Worm (Caenorhabditis elegans) whole organism, L4 larva: ENCODE measurements around the gene C14A4.12.

Experiments
- F10B5.3 ChIP-seq: sonication (generic microtip); optimal IDR thresholded peaks from 2 replicates; lab custom pipeline; 2016; ENCODE audit warnings: mild to moderate bottlenecking, missing genetic modification characterization, missing compliant biosample characterization
- F44E2.7 ChIP-seq: fragments of 200-800 bp; sonication (Bioruptor generic); IDR thresholded peaks from 2 replicates; pipeline ENCODE4 v2.1.2; 2022; ENCODE audit warnings: missing genetic modification characterization, missing compliant biosample characterization
- R02D3.7 ChIP-seq: fragments of 150-350 bp; sonication (generic microtip); optimal IDR thresholded peaks from 3 replicates; lab custom pipeline; 2014; ENCODE audit warnings: missing biosample characterization, missing genetic modification characterization
- T26A8.4 ChIP-seq: fragments of 200-800 bp; sonication (Bioruptor generic); IDR thresholded peaks from 2 replicates; pipeline ENCODE4 v1.3.6; 2022; ENCODE audit warnings: missing genetic modification characterization, missing compliant biosample characterization
- Y5F2A.4 ChIP-seq: fragments of 200-800 bp; sonication (Bioruptor generic); optimal IDR thresholded peaks from 2 replicates; lab custom pipeline; 2018; ENCODE audit warnings: mild to moderate bottlenecking, missing genetic modification characterization, missing compliant biosample characterization
- Y75B8A.6 ChIP-seq: fragments of 200-800 bp; sonication (Bioruptor generic); IDR thresholded peaks from 2 replicates; pipeline ENCODE4 v1.3.6; 2022; ENCODE audit warnings: missing genetic modification reagents, missing genetic modification characterization, missing compliant biosample characterization
- ZK337.2 ChIP-seq: fragments of 200-800 bp; sonication (Bioruptor generic); IDR thresholded peaks from 2 replicates; pipeline ENCODE4 v1.3.6; 2022; ENCODE audit warnings: missing genetic modification reagents, missing genetic modification characterization, missing compliant biosample characterization
- aha-1 ChIP-seq: fragments of 150-350 bp; peaks from one replicate; lab custom pipeline; 2014; ENCODE audit warnings: missing biosample characterization, missing genetic modification characterization
- aly-2 ChIP-seq: sonication (generic microtip); optimal IDR thresholded peaks from 2 replicates; lab custom pipeline; 2018; ENCODE audit warnings: missing biosample characterization, missing genetic modification characterization
- ama-1 ChIP-seq: fragments of 150-350 bp; optimal IDR thresholded peaks from 2 replicates; lab custom pipeline; 2014; ENCODE audit warnings: inconsistent platforms, mixed read lengths
- arid-1 ChIP-seq: fragments of 200-800 bp; sonication (Bioruptor generic); conservative IDR thresholded peaks from 2 replicates; pipeline ENCODE4 v1.3.6; 2022; ENCODE audit warnings: missing genetic modification reagents, missing genetic modification characterization, missing compliant biosample characterization
- ceh-20 ChIP-seq: fragments of 200-800 bp; sonication (Bioruptor generic); IDR thresholded peaks from 2 replicates; pipeline ENCODE4 v1.3.6; 2022; ENCODE audit warnings: missing genetic modification reagents, missing genetic modification characterization, missing compliant biosample characterization
- ceh-28 ChIP-seq: fragments of 150-350 bp; optimal IDR thresholded peaks from 2 replicates; lab custom pipeline; 2014; ENCODE audit warnings: missing biosample characterization, missing genetic modification reagents, missing genetic modification characterization
- ceh-32 ChIP-seq: sonication (generic microtip); optimal IDR thresholded peaks from 2 replicates; lab custom pipeline; 2016; ENCODE audit warnings: mild to moderate bottlenecking, missing genetic modification characterization, missing compliant biosample characterization; ENCODE audit not compliant: poor library complexity
- ceh-62 ChIP-seq: sonication (generic microtip); optimal IDR thresholded peaks from 2 replicates; lab custom pipeline; 2017; ENCODE audit warnings: missing biosample characterization, missing genetic modification characterization
- ces-1 ChIP-seq: fragments of 150-350 bp; sonication (generic microtip); optimal IDR thresholded peaks from 4 replicates; lab custom pipeline; 2014; ENCODE audit warnings: missing biosample characterization, missing genetic modification reagents, missing genetic modification characterization
- daf-19 ChIP-seq: fragments of 200-800 bp; sonication (Bioruptor generic); conservative IDR thresholded peaks from 2 replicates; pipeline ENCODE4 v1.3.6; 2022; ENCODE audit warnings: missing genetic modification characterization, missing compliant biosample characterization
- dmd-6 ChIP-seq: fragments of 200-800 bp; sonication (Bioruptor generic); IDR thresholded peaks from 2 replicates; pipeline ENCODE4 v1.3.6; 2022; ENCODE audit warnings: missing genetic modification reagents, missing genetic modification characterization, missing compliant biosample characterization
- dmd-9 ChIP-seq: fragments of 200-800 bp; sonication (Bioruptor generic); IDR thresholded peaks from 2 replicates; pipeline ENCODE4 v1.3.6; 2022; ENCODE audit warnings: missing genetic modification reagents, missing genetic modification characterization, missing compliant biosample characterization
- egl-27 ChIP-seq: sonication (generic microtip); optimal IDR thresholded peaks from 3 replicates; lab custom pipeline; 2017; ENCODE audit warnings: missing biosample characterization, missing genetic modification reagents, missing genetic modification characterization
- fkh-10 ChIP-seq: fragments of 150-350 bp; optimal IDR thresholded peaks from 2 replicates; lab custom pipeline; 2014; ENCODE audit warnings: missing biosample characterization, missing genetic modification reagents, missing genetic modification characterization
- fos-1 ChIP-seq: fragments of 150-350 bp; optimal IDR thresholded peaks from 2 replicates; lab custom pipeline; 2014; ENCODE audit warnings: missing biosample characterization, missing genetic modification characterization
- gei-8 ChIP-seq: fragments of 200-800 bp; sonication (Bioruptor generic); optimal IDR thresholded peaks from 2 replicates; lab custom pipeline; 2018; ENCODE audit warnings: mild to moderate bottlenecking, missing genetic modification characterization, missing compliant biosample characterization
- hlh-11 ChIP-seq: fragments of 200-800 bp; sonication (Bioruptor generic); optimal IDR thresholded peaks from 2 replicates; lab custom pipeline; 2018; ENCODE audit warnings: mild to moderate bottlenecking, missing genetic modification characterization, missing compliant biosample characterization
- jun-1 ChIP-seq: fragments of 150-350 bp; optimal IDR thresholded peaks from 2 replicates; lab custom pipeline; 2014; ENCODE audit warnings: missing biosample characterization, missing genetic modification reagents, missing genetic modification characterization
- lin-13 ChIP-seq: fragments of 150-350 bp; optimal IDR thresholded peaks from 2 replicates; lab custom pipeline; 2014; ENCODE audit warnings: missing biosample characterization, missing genetic modification reagents, missing genetic modification characterization
- lin-29 ChIP-seq: fragments of 200-800 bp; sonication (Bioruptor generic); IDR thresholded peaks from 2 replicates; pipeline ENCODE4 v1.3.6; 2022; ENCODE audit warnings: missing genetic modification reagents, missing genetic modification characterization, missing compliant biosample characterization
- lin-39 ChIP-seq: fragments of 150-350 bp; optimal IDR thresholded peaks from 2 replicates; lab custom pipeline; 2014; ENCODE audit warnings: missing biosample characterization, missing genetic modification reagents, missing genetic modification characterization
- lir-3 ChIP-seq: sonication (generic microtip); optimal IDR thresholded peaks from 2 replicates; lab custom pipeline; 2016; ENCODE audit warnings: mild to moderate bottlenecking, missing genetic modification characterization, missing compliant biosample characterization
- madf-5 ChIP-seq, 2 experiments: fragments of 200-800 bp; sonication (Bioruptor generic); IDR thresholded peaks; 2 replicates each; pipeline ENCODE4 v1.3.6; 2022; ENCODE audit warnings: missing compliant biosample characterization in 2 of 2, missing genetic modification characterization in 2 of 2
- mdt-29 ChIP-seq: fragments of 200-800 bp; sonication (Bioruptor generic); IDR thresholded peaks from 2 replicates; pipeline ENCODE4 v1.3.6; 2022; ENCODE audit warnings: missing genetic modification reagents, missing genetic modification characterization, missing compliant biosample characterization
- nhr-11 ChIP-seq: fragments of 150-350 bp; optimal IDR thresholded peaks from 2 replicates; lab custom pipeline; 2014; ENCODE audit warnings: missing biosample characterization, missing genetic modification characterization
- nhr-28 ChIP-seq: fragments of 150-350 bp; optimal IDR thresholded peaks from 2 replicates; lab custom pipeline; 2014; ENCODE audit warnings: missing biosample characterization, missing genetic modification characterization
- nhr-41 ChIP-seq: fragments of 200-800 bp; sonication (Bioruptor generic); IDR thresholded peaks from 2 replicates; pipeline ENCODE4 v1.3.6; 2022; ENCODE audit warnings: missing genetic modification reagents, missing genetic modification characterization, missing compliant biosample characterization
- nhr-42 ChIP-seq: fragments of 200-800 bp; sonication (Bioruptor generic); IDR thresholded peaks from 2 replicates; pipeline ENCODE4 v1.3.6; 2022; ENCODE audit warnings: missing genetic modification characterization, missing compliant biosample characterization
- nhr-77 ChIP-seq: fragments of 150-350 bp; optimal IDR thresholded peaks from 2 replicates; lab custom pipeline; 2014; ENCODE audit warnings: missing biosample characterization, missing genetic modification characterization
- pqm-1 ChIP-seq: sonication (generic microtip); optimal IDR thresholded peaks from 2 replicates; lab custom pipeline; 2017; ENCODE audit warnings: missing biosample characterization, missing genetic modification characterization
- spr-1 ChIP-seq: sonication (generic microtip); optimal IDR thresholded peaks from 2 replicates; lab custom pipeline; 2016; ENCODE audit warnings: mild to moderate bottlenecking, missing genetic modification characterization, missing compliant biosample characterization
- tag-97 ChIP-seq: fragments of 200-800 bp; sonication (Bioruptor generic); IDR thresholded peaks from 2 replicates; pipeline ENCODE4 v1.3.6; 2022; ENCODE audit warnings: missing genetic modification characterization, missing compliant biosample characterization
- unc-130 ChIP-seq: sonication (generic microtip); optimal IDR thresholded peaks from 2 replicates; lab custom pipeline; 2016; ENCODE audit warnings: missing genetic modification reagents, missing genetic modification characterization, missing compliant biosample characterization
- unc-62 ChIP-seq, 3 experiments: fragments of 150-350 bp in 1 of 3; sonication (generic microtip); optimal IDR thresholded peaks in 2 of 3; peaks in 1 of 3; 1 replicate in 1 of 3; 2 replicates in 2 of 3; lab custom pipeline; 2014 to 2017; ENCODE audit warnings: missing biosample characterization in 3 of 3, missing genetic modification characterization in 3 of 3, missing genetic modification reagents in 3 of 3, missing genotype in 1 of 3
- zfp-2 ChIP-seq: sonication (generic microtip); optimal IDR thresholded peaks from 2 replicates; lab custom pipeline; 2016; ENCODE audit warnings: mild to moderate bottlenecking, missing genetic modification characterization, missing compliant biosample characterization
- zip-11 ChIP-seq: fragments of 200-800 bp; sonication (Bioruptor generic); IDR thresholded peaks from 2 replicates; pipeline ENCODE4 v1.3.6; 2022; ENCODE audit warnings: missing genetic modification characterization, missing compliant biosample characterization

Gene C14A4.12

DNA sequence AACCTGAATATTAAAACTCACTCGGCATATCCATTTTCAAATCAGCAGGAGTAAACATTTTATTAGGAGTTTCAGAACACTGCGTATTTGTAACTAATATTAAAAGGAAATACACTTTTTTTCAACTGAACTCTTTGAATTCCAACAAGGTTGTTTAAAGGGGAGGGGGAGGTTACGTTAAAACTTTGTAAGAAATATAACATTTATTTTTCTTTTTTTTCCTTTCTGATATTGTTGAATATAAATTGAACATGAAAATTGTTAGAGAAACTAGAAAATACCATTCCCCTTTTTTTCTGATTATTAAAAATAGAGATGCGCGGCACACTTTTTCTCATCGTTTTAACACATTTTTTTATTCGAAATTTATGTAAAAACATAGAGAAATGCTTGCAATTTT is 14.8 kb upstream of the C14A4.12 start, which contains the start of gene C14A4.8:
Gene C14A4.8 (minus strand): TSS at position 101 of the 400 bp plus-strand sequence.
- TF ChIP-seq ceh-32 (tag; lab: Kevin White, UChicago): no peak
- TF ChIP-seq lin-39 (tag; lab: Kevin White, UChicago): no peak
- no peak for TF ChIP-seq Y75B8A.6 (GFP tag; lab: Robert Waterston, UW)
- TF ChIP-seq fkh-10 (GFP tag; lab: Kevin White, UChicago): no peak
- TF ChIP-seq nhr-28: no peak
- peak in 1 of 2 experiments; percentile 83 for TF ChIP-seq unc-62 (GFP tag; optimal IDR thresholded peaks at IDR 0.05 in 1 of 2; lab: Kevin White, UChicago)
- TF ChIP-seq unc-62 (tag; optimal IDR thresholded peaks at IDR 0.05; lab: Kevin White, UChicago): no peak
- no peak for TF ChIP-seq madf-5 (GFP tag; IDR thresholded peaks at IDR 0.05; lab: Robert Waterston, UW)
- no peak for TF ChIP-seq ZK337.2 (GFP tag; lab: Robert Waterston, UW)

DNA sequence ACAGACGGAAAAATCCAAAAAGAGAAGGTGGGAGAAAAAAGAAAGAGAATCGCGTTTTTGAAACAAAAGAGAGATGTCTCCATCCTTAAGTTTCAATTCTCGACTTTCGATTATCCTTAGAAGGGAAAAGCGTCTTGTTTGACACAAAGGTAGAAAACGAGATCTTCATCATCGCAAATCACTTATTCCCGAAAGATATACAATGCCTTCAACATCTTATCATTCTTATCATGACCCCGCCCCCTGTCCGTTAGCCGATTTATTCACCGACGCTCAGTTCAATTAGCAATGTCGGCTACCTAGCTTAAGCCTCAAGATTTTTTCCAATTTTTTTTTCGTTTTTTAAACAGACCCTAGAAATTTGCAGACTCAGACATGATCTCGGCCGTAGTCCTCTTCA is 13.9 kb upstream of the C14A4.12 start, which contains the start of gene C14A4.9:
Gene C14A4.9 (plus strand): TSS at position 368 of the 400 bp plus-strand sequence.
- TF ChIP-seq hlh-11 (tag; lab: Kevin White, UChicago) (no peak), lin-29 (GFP tag; lab: Robert Waterston, UW) (no peak), ceh-20 (GFP tag; lab: Robert Waterston, UW) (no peak), F10B5.3 (no peak), Y75B8A.6 (GFP tag; lab: Robert Waterston, UW) (no peak), gei-8 (GFP tag; lab: Kevin White, UChicago) (no peak), nhr-11 (tag; lab: Kevin White, UChicago) (no peak), dmd-6 (GFP tag; lab: Robert Waterston, UW) (no peak)

DNA sequence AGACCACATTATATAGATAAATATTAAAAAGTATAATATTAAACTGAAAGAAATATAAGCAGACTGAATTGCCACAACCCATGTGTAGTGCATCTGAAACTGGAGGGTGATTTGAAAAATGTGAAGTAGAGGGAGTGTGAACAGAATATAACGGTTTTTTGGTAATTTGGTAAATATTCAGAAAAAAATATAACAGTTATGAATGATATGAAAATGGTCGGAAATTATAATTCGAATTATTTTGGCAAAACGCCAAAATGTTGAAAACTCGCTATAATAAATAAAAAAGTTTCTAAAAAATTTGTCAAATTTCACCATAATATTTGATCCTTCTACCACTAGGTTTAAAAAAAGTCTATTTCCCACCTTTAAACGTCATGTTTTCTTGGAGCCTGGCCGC is 10.7 kb upstream of the C14A4.12 start, which contains the start of gene srv-2:
Gene srv-2 (minus strand): TSS at position 101 of the 400 bp plus-strand sequence.
- no peak for TF ChIP-seq R02D3.7 (tag; lab: Kevin White, UChicago)
- TF ChIP-seq ama-1: no peak
- TF ChIP-seq unc-130 (GFP tag; lab: Kevin White, UChicago): no peak
- TF ChIP-seq F44E2.7 (GFP tag; lab: Robert Waterston, UW): no peak
- TF ChIP-seq daf-19: no peak
- no peak for TF ChIP-seq fos-1 (tag; lab: Kevin White, UChicago)
- TF ChIP-seq tag-97: no peak
- no peak for TF ChIP-seq F10B5.3
- no peak for TF ChIP-seq nhr-77
- TF ChIP-seq nhr-42 (GFP tag; lab: Robert Waterston, UW): no peak
- no peak for TF ChIP-seq Y5F2A.4 (GFP tag; lab: Kevin White, UChicago)
- TF ChIP-seq aha-1 (tag; lab: Kevin White, UChicago): no peak
- TF ChIP-seq nhr-41 (GFP tag; lab: Robert Waterston, UW): no peak
- TF ChIP-seq pqm-1 (tag; lab: Kevin White, UChicago): no peak
- TF ChIP-seq jun-1 (tag; lab: Kevin White, UChicago): no peak
- TF ChIP-seq, all 104 proteins: peak for 0

ce11 chrII:10603560-10603959 is 9.3 kb upstream of the C14A4.12 start:
- no peak for TF ChIP-seq ceh-28 (tag; lab: Kevin White, UChicago)
- TF ChIP-seq zip-11 (GFP tag; lab: Robert Waterston, UW): no peak
- TF ChIP-seq ces-1 (GFP tag; lab: Kevin White, UChicago): no peak
- no peak for TF ChIP-seq spr-1 (tag; lab: Kevin White, UChicago)
- TF ChIP-seq aly-2 (tag; lab: Kevin White, UChicago): no peak
- no peak for TF ChIP-seq dmd-9 (GFP tag; lab: Robert Waterston, UW)
- no peak for TF ChIP-seq arid-1 (GFP tag; lab: Robert Waterston, UW)
- TF ChIP-seq lir-3 (tag; lab: Kevin White, UChicago): no peak
- no peak for TF ChIP-seq nhr-42 (GFP tag; lab: Robert Waterston, UW)
- no peak for TF ChIP-seq mdt-29 (GFP tag; lab: Robert Waterston, UW)
- no peak for TF ChIP-seq egl-27
- no peak for TF ChIP-seq madf-5 (GFP tag; IDR thresholded peaks at IDR 0.05; lab: Robert Waterston, UW)
- TF ChIP-seq lin-13 (GFP tag; lab: Kevin White, UChicago): no peak
- no peak for TF ChIP-seq T26A8.4 (GFP tag; lab: Robert Waterston, UW)
- no peak for TF ChIP-seq zfp-2 (tag; lab: Kevin White, UChicago)
- no peak for TF ChIP-seq tag-97
- TF ChIP-seq ceh-62 (tag; lab: Kevin White, UChicago): no peak
